Worm (Caenorhabditis elegans) whole organism, mixed stage, embryonic: ENCODE data around the gene nrde-2.
"Not testable (repeated sequence)": the region's sequence is repeated elsewhere in the genome, so short reads cannot be mapped to it uniquely, and the experiment has no call there.

Experiments
- M03D4.4 ChIP-seq: sonication (generic microtip); optimal IDR thresholded peaks from 2 replicates; lab custom pipeline; 2017; ENCODE audit warnings: mild to moderate bottlenecking, missing genetic modification characterization, missing compliant biosample characterization
- bed-3 ChIP-seq: fragments of 200-800 bp; sonication (Bioruptor generic); optimal IDR thresholded peaks from 3 replicates; lab custom pipeline; 2018; ENCODE audit warnings: mild to moderate bottlenecking, missing genetic modification characterization, moderate library complexity, missing compliant biosample characterization
- ceh-39 ChIP-seq: fragments of 150-350 bp; optimal IDR thresholded peaks from 2 replicates; lab custom pipeline; 2014; ENCODE audit warnings: missing biosample characterization, missing genetic modification characterization
- ceh-83 ChIP-seq: fragments of 200-800 bp; sonication (Bioruptor generic); optimal IDR thresholded peaks from 2 replicates; lab custom pipeline; 2018; ENCODE audit warnings: mild to moderate bottlenecking, missing genetic modification characterization, missing compliant biosample characterization
- ces-1 ChIP-seq: fragments of 150-350 bp; optimal IDR thresholded peaks from 2 replicates; lab custom pipeline; 2014; ENCODE audit warnings: missing biosample characterization, missing genetic modification reagents, missing genetic modification characterization
- cnd-1 ChIP-seq: fragments of 200-800 bp; sonication (Bioruptor generic); optimal IDR thresholded peaks from 2 replicates; lab custom pipeline; 2018; ENCODE audit warnings: mild to moderate bottlenecking, missing genetic modification characterization, missing compliant biosample characterization
- drap-1 ChIP-seq: fragments of 200-800 bp; sonication (Bioruptor generic); optimal IDR thresholded peaks from 3 replicates; lab custom pipeline; 2018; ENCODE audit warnings: mild to moderate bottlenecking, missing genetic modification characterization, missing compliant biosample characterization
- elt-1 ChIP-seq: sonication (generic microtip); optimal IDR thresholded peaks from 2 replicates; lab custom pipeline; 2017; ENCODE audit warnings: missing genetic modification characterization, mild to moderate bottlenecking, missing compliant biosample characterization, antibody characterized with exemption, moderate library complexity, borderline replicate concordance; ENCODE audit not compliant: insufficient read depth
- elt-3 ChIP-seq: fragments of 150-350 bp; optimal IDR thresholded peaks from 2 replicates; lab custom pipeline; 2014; ENCODE audit warnings: missing biosample characterization, missing genetic modification characterization
- ham-2 ChIP-seq: fragments of 200-800 bp; sonication (Bioruptor generic); optimal IDR thresholded peaks from 2 replicates; lab custom pipeline; 2018; ENCODE audit warnings: mild to moderate bottlenecking, missing genetic modification characterization, missing compliant biosample characterization
- hlh-1 ChIP-seq: fragments of 150-350 bp; optimal IDR thresholded peaks from 2 replicates; lab custom pipeline; 2014; ENCODE audit warnings: missing biosample characterization, missing genetic modification reagents, missing genetic modification characterization
- lin-13 ChIP-seq: fragments of 150-350 bp; optimal IDR thresholded peaks from 2 replicates; lab custom pipeline; 2014; ENCODE audit warnings: missing biosample characterization, missing genetic modification characterization
- lin-32 ChIP-seq: fragments of 200-800 bp; sonication (Bioruptor generic); optimal IDR thresholded peaks from 2 replicates; lab custom pipeline; 2018; ENCODE audit warnings: mild to moderate bottlenecking, missing genetic modification characterization, missing compliant biosample characterization
- lsy-2 ChIP-seq: fragments of 150-350 bp; optimal IDR thresholded peaks from 2 replicates; lab custom pipeline; 2014; ENCODE audit warnings: missing biosample characterization, missing genetic modification characterization
- mep-1 ChIP-seq: fragments of 150-350 bp; optimal IDR thresholded peaks from 2 replicates; lab custom pipeline; 2017; ENCODE audit warnings: missing biosample characterization, missing genetic modification reagents, missing genetic modification characterization, inconsistent platforms
- mls-2 ChIP-seq: sonication (generic microtip); optimal IDR thresholded peaks from 2 replicates; lab custom pipeline; 2016; ENCODE audit warnings: mild to moderate bottlenecking, missing genetic modification characterization, moderate library complexity, missing compliant biosample characterization
- nhr-12 ChIP-seq: fragments of 150-350 bp; optimal IDR thresholded peaks from 2 replicates; lab custom pipeline; 2014; ENCODE audit warnings: missing biosample characterization, missing genetic modification characterization
- nhr-2 ChIP-seq: fragments of 150-350 bp; optimal IDR thresholded peaks from 2 replicates; lab custom pipeline; 2014; ENCODE audit warnings: missing biosample characterization, missing genetic modification characterization
- nhr-237 ChIP-seq: fragments of 150-350 bp; optimal IDR thresholded peaks from 2 replicates; lab custom pipeline; 2014; ENCODE audit warnings: missing biosample characterization, missing genetic modification characterization
- nhr-28 ChIP-seq: fragments of 150-350 bp; optimal IDR thresholded peaks from 2 replicates; lab custom pipeline; 2014; ENCODE audit warnings: missing biosample characterization, missing genetic modification characterization
- nhr-76 ChIP-seq: sonication (generic microtip); optimal IDR thresholded peaks from 2 replicates; lab custom pipeline; 2017; ENCODE audit warnings: missing biosample characterization, missing genetic modification characterization
- pha-4 ChIP-seq: fragments of 150-350 bp; optimal IDR thresholded peaks from 2 replicates; lab custom pipeline; 2018; ENCODE audit warnings: missing biosample characterization, missing genetic modification reagents, missing genetic modification characterization
- sem-2 ChIP-seq: fragments of 200-800 bp; sonication (Bioruptor generic); optimal IDR thresholded peaks from 2 replicates; lab custom pipeline; 2018; ENCODE audit warnings: mild to moderate bottlenecking, missing genetic modification characterization, missing compliant biosample characterization
- snpc-4 ChIP-seq: fragments of 150-350 bp; optimal IDR thresholded peaks from 2 replicates; lab custom pipeline; 2014; ENCODE audit warnings: missing biosample characterization, missing genetic modification characterization
- tbx-8 ChIP-seq: fragments of 200-800 bp; sonication (Bioruptor generic); optimal IDR thresholded peaks from 2 replicates; lab custom pipeline; 2018; ENCODE audit warnings: mild to moderate bottlenecking, missing genetic modification characterization, moderate library complexity, missing compliant biosample characterization
- unc-120 ChIP-seq: sonication (generic microtip); optimal IDR thresholded peaks from 2 replicates; lab custom pipeline; 2017; ENCODE audit warnings: missing genetic modification characterization, missing compliant biosample characterization; ENCODE audit not compliant: poor library complexity, severe bottlenecking
- unc-62 ChIP-seq: fragments of 150-350 bp; optimal IDR thresholded peaks from 2 replicates; lab custom pipeline; 2014; ENCODE audit warnings: missing biosample characterization, missing genetic modification reagents, missing genetic modification characterization
- zip-8 ChIP-seq: fragments of 150-350 bp; optimal IDR thresholded peaks from 2 replicates; lab custom pipeline; 2014; ENCODE audit warnings: missing biosample characterization, missing genetic modification characterization
- ztf-11 ChIP-seq: fragments of 150-350 bp; optimal IDR thresholded peaks from 2 replicates; lab custom pipeline; 2014; ENCODE audit warnings: missing biosample characterization, missing genetic modification characterization

nrde-2 gene

DNA sequence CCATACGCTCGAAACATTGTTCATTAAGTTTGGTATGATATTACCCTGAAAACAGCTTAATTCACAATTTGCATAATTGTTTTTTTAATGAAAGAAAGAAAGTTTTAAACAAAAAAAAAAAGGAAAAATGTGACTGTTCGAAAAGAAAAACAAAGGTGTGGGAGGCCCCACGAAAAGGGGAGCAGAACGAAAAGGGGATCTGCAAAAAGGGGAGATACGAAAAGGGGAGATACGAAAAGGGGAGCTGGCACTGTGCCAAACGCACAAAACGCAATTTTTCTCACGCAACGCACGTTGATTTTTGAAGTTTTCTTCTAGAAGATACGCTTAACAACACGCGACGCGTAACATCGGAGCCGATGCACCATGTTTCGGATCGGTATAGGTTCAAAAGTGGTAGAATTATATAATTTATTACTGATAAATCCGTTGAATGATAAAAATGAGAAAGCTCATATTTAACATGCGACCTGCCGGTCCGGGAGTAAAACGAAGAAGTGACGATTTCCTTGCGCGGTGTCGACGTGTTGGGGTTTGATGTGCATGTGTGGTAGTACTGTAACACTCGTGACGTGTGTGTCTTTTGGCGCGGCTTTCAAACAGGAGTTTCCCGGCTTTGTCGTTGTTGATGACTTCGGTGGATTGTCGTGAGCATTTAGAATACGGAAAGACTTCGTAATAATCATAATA lies at the start of gene nrde-2:
TSS of gene nrde-2 (minus strand) at position 45 of the 690 bp plus-strand sequence.
- not testable (repeated sequence) for TF ChIP-seq tbx-8 (GFP tag; lab: Kevin White, UChicago); hlh-1; unc-62

DNA sequence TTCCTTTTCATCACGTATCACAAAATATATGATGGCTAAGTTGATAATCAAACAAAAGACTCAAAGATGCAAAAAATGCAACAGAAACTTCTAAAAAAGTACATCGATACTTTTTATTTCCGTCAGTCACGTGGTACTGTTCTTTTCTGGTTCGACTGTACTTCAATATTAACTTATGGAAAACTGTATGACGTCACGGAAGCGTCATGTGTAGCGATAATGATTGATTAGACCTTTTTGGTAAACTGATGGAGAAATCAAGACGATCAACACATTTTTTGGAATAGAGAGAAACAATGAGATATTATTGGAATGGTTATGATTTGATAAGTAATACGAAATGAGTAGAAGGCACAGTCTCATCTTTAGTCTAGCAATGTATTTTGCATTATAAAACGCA lies 46.8 kb upstream of the nrde-2 start:
- TF ChIP-seq nhr-28 (tag; lab: Kevin White, UChicago), result no peak
- no peak for TF ChIP-seq nhr-2 (tag; lab: Kevin White, UChicago)
- no peak for TF ChIP-seq mls-2
- no peak for TF ChIP-seq pha-4 (tag; lab: Kevin White, UChicago)
- TF ChIP-seq ces-1 (GFP tag; lab: Kevin White, UChicago), result no peak
- TF ChIP-seq ceh-83, result no peak
- no peak for TF ChIP-seq M03D4.4
- no peak for TF ChIP-seq mep-1 (tag; lab: Kevin White, UChicago)
- TF ChIP-seq snpc-4 (tag; lab: Kevin White, UChicago), result no peak
- TF ChIP-seq lsy-2, result no peak
- no peak for TF ChIP-seq ceh-39 (tag; lab: Kevin White, UChicago)
- TF ChIP-seq elt-1 (tag; lab: Kevin White, UChicago), result no peak
- no peak for TF ChIP-seq nhr-76
- TF ChIP-seq ham-2 (GFP tag; lab: Kevin White, UChicago), result no peak
- TF ChIP-seq bed-3, result no peak

DNA sequence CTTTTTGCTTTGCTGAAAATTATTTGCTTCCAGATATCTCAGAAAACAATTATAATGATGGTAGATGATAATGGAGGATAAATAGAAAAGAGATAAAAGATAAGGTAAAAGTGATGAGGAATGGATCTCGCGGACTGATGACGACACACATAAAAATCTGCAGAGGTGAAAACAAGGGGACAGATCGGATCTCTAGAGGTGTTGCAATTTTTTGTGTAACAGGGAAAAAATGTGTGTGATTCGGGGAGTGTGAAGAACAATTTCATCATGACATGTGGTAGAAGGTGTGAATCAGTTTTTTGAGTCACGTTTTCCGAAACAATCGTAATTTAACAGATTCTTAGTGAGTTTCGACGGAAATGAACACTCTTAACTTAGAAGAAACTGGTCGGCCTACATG lies 41.5 kb upstream of the nrde-2 start:
- TF ChIP-seq zip-8 (tag; lab: Kevin White, UChicago) (no peak), elt-1 (tag; lab: Kevin White, UChicago) (peak; percentile 4), mls-2 (no peak)

DNA sequence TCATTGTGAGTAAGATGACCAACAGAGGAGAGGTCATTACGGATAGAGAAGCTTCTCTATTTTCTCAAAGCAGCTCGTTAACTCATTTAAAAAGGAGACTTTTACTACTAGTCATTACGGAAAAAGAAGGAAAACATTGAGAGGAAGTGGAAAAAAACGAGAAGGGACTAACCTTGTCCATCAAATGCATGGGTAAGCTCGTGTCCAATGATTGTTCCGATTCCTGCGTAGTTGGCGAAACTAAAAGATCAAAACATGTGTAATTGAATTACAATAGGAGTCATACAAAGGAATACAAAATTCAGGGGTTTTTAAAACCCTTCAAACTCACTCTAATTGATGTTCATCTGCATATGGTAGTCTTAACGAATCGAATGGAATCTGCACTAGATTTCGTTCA lies 37.6 kb upstream of the nrde-2 start:
- no peak for TF ChIP-seq ceh-39 (tag; lab: Kevin White, UChicago)
- TF ChIP-seq ces-1 (GFP tag; lab: Kevin White, UChicago), result peak; percentile 26
- TF ChIP-seq, all 35 proteins: peak for 1

DNA sequence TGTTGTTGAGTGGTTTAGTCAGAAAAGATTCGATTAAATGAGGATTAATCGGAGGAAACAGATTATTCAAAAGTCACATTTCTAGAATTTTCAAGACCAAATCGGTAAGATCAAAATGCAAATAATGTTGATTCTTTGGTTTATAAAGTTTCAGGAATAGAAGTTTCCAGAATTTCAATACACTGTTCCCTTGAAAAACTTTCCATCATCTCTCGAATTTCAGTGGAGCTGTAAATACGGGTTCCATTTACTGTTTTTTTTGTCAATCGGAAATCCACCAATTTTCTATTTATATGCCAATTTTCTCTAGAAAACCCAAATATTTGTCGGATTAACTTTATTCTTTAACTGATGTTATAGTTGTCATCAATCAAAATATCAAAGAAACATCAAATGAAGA lies 35.7 kb upstream of the nrde-2 start:
- no peak for TF ChIP-seq M03D4.4
- TF ChIP-seq nhr-12, result no peak
- TF ChIP-seq ham-2 (GFP tag; lab: Kevin White, UChicago), result no peak
- no peak for TF ChIP-seq cnd-1
- TF ChIP-seq pha-4 (tag; lab: Kevin White, UChicago), result no peak
- TF ChIP-seq elt-3 (tag; lab: Kevin White, UChicago), result no peak
- TF ChIP-seq sem-2 (GFP tag; lab: Kevin White, UChicago), result no peak
- TF ChIP-seq unc-120, result no peak
- no peak for TF ChIP-seq elt-1 (tag; lab: Kevin White, UChicago)
- no peak for TF ChIP-seq nhr-76

DNA sequence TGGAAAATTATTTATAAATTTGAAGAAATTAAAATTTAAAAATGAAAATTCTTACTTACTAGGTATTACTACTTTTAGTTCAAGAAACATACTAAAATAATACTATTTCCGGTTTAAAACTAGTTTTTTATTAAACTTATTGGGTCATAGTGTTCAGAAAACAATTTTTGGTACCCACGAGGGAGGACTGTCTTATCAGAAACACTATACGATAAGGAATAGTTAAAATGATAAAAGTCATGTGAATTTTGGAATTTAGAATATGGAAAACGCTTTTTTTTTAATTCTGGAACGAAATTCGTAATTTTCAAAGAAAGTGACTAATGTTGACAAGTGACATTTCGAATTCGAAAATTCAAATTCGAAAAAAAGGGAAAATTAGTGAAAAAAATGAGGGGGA lies 34.2 kb upstream of the nrde-2 start:
- TF ChIP-seq drap-1 (GFP tag; lab: Kevin White, UChicago) (no peak), M03D4.4 (no peak), pha-4 (tag; lab: Kevin White, UChicago) (no peak), unc-120 (no peak), nhr-237 (tag; lab: Kevin White, UChicago) (no peak), nhr-2 (tag; lab: Kevin White, UChicago) (no peak), lin-32 (GFP tag; lab: Kevin White, UChicago) (no peak), lsy-2 (no peak), zip-8 (tag; lab: Kevin White, UChicago) (no peak), lin-13 (no peak), bed-3 (no peak), ztf-11 (no peak), tbx-8 (GFP tag; lab: Kevin White, UChicago) (no peak), unc-62 (no peak), hlh-1 (no peak)
